Worm (Caenorhabditis elegans) whole organism, L4 larva: Measurements from ENCODE around the gene npr-28.

Experiments used
- D1046.2 ChIP-seq: fragments of 200-800 bp; sonication (Bioruptor generic); IDR thresholded peaks from 2 replicates; pipeline ENCODE4 v1.3.6; 2022; ENCODE audit warnings: missing genetic modification characterization, missing compliant biosample characterization
- F10B5.3 ChIP-seq: sonication (generic microtip); optimal IDR thresholded peaks from 2 replicates; lab custom pipeline; 2016; ENCODE audit warnings: mild to moderate bottlenecking, missing genetic modification characterization, missing compliant biosample characterization
- F37D6.2 ChIP-seq: sonication (generic microtip); optimal IDR thresholded peaks from 2 replicates; lab custom pipeline; 2016; ENCODE audit warnings: mild to moderate bottlenecking, missing genetic modification characterization, missing compliant biosample characterization
- F49E8.2 ChIP-seq: sonication (generic microtip); optimal IDR thresholded peaks from 2 replicates; lab custom pipeline; 2016; ENCODE audit warnings: missing compliant biosample characterization, mild to moderate bottlenecking, missing genetic modification characterization, borderline replicate concordance
- T20F7.1 ChIP-seq: fragments of 200-800 bp; sonication (Bioruptor generic); optimal IDR thresholded peaks from 2 replicates; lab custom pipeline; 2018; ENCODE audit warnings: mild to moderate bottlenecking, missing genetic modification characterization, missing compliant biosample characterization
- Y48G9A.11 ChIP-seq: fragments of 200-800 bp; sonication (Bioruptor generic); IDR thresholded peaks from 2 replicates; pipeline ENCODE4 v1.3.6; 2022; ENCODE audit warnings: missing genetic modification reagents, missing genetic modification characterization, missing compliant biosample characterization
- Y75B8A.6 ChIP-seq: fragments of 200-800 bp; sonication (Bioruptor generic); IDR thresholded peaks from 2 replicates; pipeline ENCODE4 v1.3.6; 2022; ENCODE audit warnings: missing genetic modification reagents, missing genetic modification characterization, missing compliant biosample characterization
- ZK337.2 ChIP-seq: fragments of 200-800 bp; sonication (Bioruptor generic); IDR thresholded peaks from 2 replicates; pipeline ENCODE4 v1.3.6; 2022; ENCODE audit warnings: missing genetic modification reagents, missing genetic modification characterization, missing compliant biosample characterization
- aha-1 ChIP-seq: fragments of 150-350 bp; peaks from one replicate; lab custom pipeline; 2014; ENCODE audit warnings: missing biosample characterization, missing genetic modification characterization
- aly-2 ChIP-seq: sonication (generic microtip); optimal IDR thresholded peaks from 2 replicates; lab custom pipeline; 2018; ENCODE audit warnings: missing biosample characterization, missing genetic modification characterization
- ama-1 ChIP-seq: fragments of 150-350 bp; optimal IDR thresholded peaks from 2 replicates; lab custom pipeline; 2014; ENCODE audit warnings: inconsistent platforms, mixed read lengths
- attf-4 ChIP-seq: sonication (generic microtip); optimal IDR thresholded peaks from 3 replicates; lab custom pipeline; 2017; ENCODE audit warnings: missing biosample characterization, missing genetic modification characterization
- ceh-20 ChIP-seq: fragments of 200-800 bp; sonication (Bioruptor generic); IDR thresholded peaks from 2 replicates; pipeline ENCODE4 v1.3.6; 2022; ENCODE audit warnings: missing genetic modification reagents, missing genetic modification characterization, missing compliant biosample characterization
- ceh-44 ChIP-seq: fragments of 200-800 bp; sonication (Bioruptor generic); IDR thresholded peaks from 2 replicates; pipeline ENCODE4 v1.3.6; 2022; ENCODE audit warnings: missing genetic modification reagents, missing genetic modification characterization, missing compliant biosample characterization
- ceh-62 ChIP-seq: sonication (generic microtip); optimal IDR thresholded peaks from 2 replicates; lab custom pipeline; 2017; ENCODE audit warnings: missing biosample characterization, missing genetic modification characterization
- cey-2 ChIP-seq: sonication (generic microtip); optimal IDR thresholded peaks from 3 replicates; lab custom pipeline; 2017; ENCODE audit warnings: missing genetic modification characterization, mild to moderate bottlenecking, missing compliant biosample characterization, antibody characterized with exemption, borderline replicate concordance; ENCODE audit not compliant: insufficient read depth
- ctbp-1 ChIP-seq: fragments of 200-800 bp; sonication (Bioruptor generic); IDR thresholded peaks from 2 replicates; pipeline ENCODE4 v1.3.6; 2022; ENCODE audit warnings: missing genetic modification reagents, missing genetic modification characterization, missing compliant biosample characterization
- daf-12 ChIP-seq: fragments of 150-350 bp; optimal IDR thresholded peaks from 2 replicates; lab custom pipeline; 2014; ENCODE audit warnings: missing biosample characterization, missing genetic modification reagents, missing genetic modification characterization
- daf-16 ChIP-seq, 3 experiments: sonication (generic microtip); optimal IDR thresholded peaks; 2 replicates each; lab custom pipeline; 2016 to 2017; ENCODE audit warnings: missing genetic modification characterization in 3 of 3, missing genetic modification reagents in 3 of 3, mild to moderate bottlenecking in 2 of 3, missing compliant biosample characterization in 2 of 3, missing biosample characterization in 1 of 3, moderate library complexity in 1 of 3
- daf-19 ChIP-seq: fragments of 200-800 bp; sonication (Bioruptor generic); conservative IDR thresholded peaks from 2 replicates; pipeline ENCODE4 v1.3.6; 2022; ENCODE audit warnings: missing genetic modification characterization, missing compliant biosample characterization
- dmd-8 ChIP-seq: fragments of 200-800 bp; sonication (Bioruptor generic); IDR thresholded peaks from 2 replicates; pipeline ENCODE4 v1.3.6; 2022; ENCODE audit warnings: missing genetic modification characterization, missing compliant biosample characterization
- dpl-1 ChIP-seq: fragments of 150-350 bp; optimal IDR thresholded peaks from 2 replicates; lab custom pipeline; 2014; ENCODE audit warnings: missing biosample characterization, missing genetic modification reagents, missing genetic modification characterization
- duxl-1 ChIP-seq: sonication (generic microtip); optimal IDR thresholded peaks from 2 replicates; lab custom pipeline; 2016; ENCODE audit warnings: mild to moderate bottlenecking, missing genetic modification characterization, moderate library complexity, missing compliant biosample characterization; ENCODE audit not compliant: poor library complexity
- egl-27 ChIP-seq: sonication (generic microtip); optimal IDR thresholded peaks from 3 replicates; lab custom pipeline; 2017; ENCODE audit warnings: missing biosample characterization, missing genetic modification reagents, missing genetic modification characterization
- fos-1 ChIP-seq: fragments of 150-350 bp; optimal IDR thresholded peaks from 2 replicates; lab custom pipeline; 2014; ENCODE audit warnings: missing biosample characterization, missing genetic modification characterization
- gei-8 ChIP-seq: fragments of 200-800 bp; sonication (Bioruptor generic); optimal IDR thresholded peaks from 2 replicates; lab custom pipeline; 2018; ENCODE audit warnings: mild to moderate bottlenecking, missing genetic modification characterization, missing compliant biosample characterization
- hlh-11 ChIP-seq: fragments of 200-800 bp; sonication (Bioruptor generic); optimal IDR thresholded peaks from 2 replicates; lab custom pipeline; 2018; ENCODE audit warnings: mild to moderate bottlenecking, missing genetic modification characterization, missing compliant biosample characterization
- hlh-30 ChIP-seq: sonication (generic microtip); optimal IDR thresholded peaks from 2 replicates; lab custom pipeline; 2017; ENCODE audit warnings: antibody characterized with exemption, mild to moderate bottlenecking, missing genetic modification characterization, missing compliant biosample characterization; ENCODE audit not compliant: insufficient read depth
- lin-29 ChIP-seq: fragments of 200-800 bp; sonication (Bioruptor generic); IDR thresholded peaks from 2 replicates; pipeline ENCODE4 v1.3.6; 2022; ENCODE audit warnings: missing genetic modification reagents, missing genetic modification characterization, missing compliant biosample characterization
- lin-38 ChIP-seq: fragments of 200-800 bp; sonication (Bioruptor generic); IDR thresholded peaks from 2 replicates; pipeline ENCODE4 v1.3.6; 2022; ENCODE audit warnings: missing genetic modification reagents, missing genetic modification characterization, missing compliant biosample characterization
- lin-39 ChIP-seq: fragments of 150-350 bp; optimal IDR thresholded peaks from 2 replicates; lab custom pipeline; 2014; ENCODE audit warnings: missing biosample characterization, missing genetic modification reagents, missing genetic modification characterization
- lir-3 ChIP-seq: sonication (generic microtip); optimal IDR thresholded peaks from 2 replicates; lab custom pipeline; 2016; ENCODE audit warnings: mild to moderate bottlenecking, missing genetic modification characterization, missing compliant biosample characterization
- mep-1 ChIP-seq: fragments of 150-350 bp; sonication (generic microtip); optimal IDR thresholded peaks from 3 replicates; lab custom pipeline; 2014; ENCODE audit warnings: missing biosample characterization, missing genetic modification characterization
- mes-2 ChIP-seq: sonication (generic microtip); optimal IDR thresholded peaks from 2 replicates; lab custom pipeline; 2016; ENCODE audit warnings: missing genotype, mild to moderate bottlenecking, missing genetic modification characterization, missing compliant biosample characterization; ENCODE audit not compliant: poor library complexity, severe bottlenecking
- nhr-102 ChIP-seq: sonication (generic microtip); optimal IDR thresholded peaks from 2 replicates; lab custom pipeline; 2016; ENCODE audit warnings: mild to moderate bottlenecking, missing genetic modification characterization, moderate library complexity, missing compliant biosample characterization
- nhr-25 ChIP-seq: sonication (generic microtip); optimal IDR thresholded peaks from 2 replicates; lab custom pipeline; 2017; ENCODE audit warnings: missing genetic modification characterization, mild to moderate bottlenecking, missing compliant biosample characterization, antibody characterized with exemption, moderate library complexity, borderline replicate concordance; ENCODE audit not compliant: insufficient read depth
- nhr-28 ChIP-seq: fragments of 150-350 bp; optimal IDR thresholded peaks from 2 replicates; lab custom pipeline; 2014; ENCODE audit warnings: missing biosample characterization, missing genetic modification characterization
- nhr-41 ChIP-seq: fragments of 200-800 bp; sonication (Bioruptor generic); IDR thresholded peaks from 2 replicates; pipeline ENCODE4 v1.3.6; 2022; ENCODE audit warnings: missing genetic modification reagents, missing genetic modification characterization, missing compliant biosample characterization
- nhr-48 ChIP-seq: sonication (generic microtip); optimal IDR thresholded peaks from 2 replicates; lab custom pipeline; 2016; ENCODE audit warnings: mild to moderate bottlenecking, missing genetic modification characterization, missing compliant biosample characterization
- nhr-76 ChIP-seq: fragments of 150-350 bp; optimal IDR thresholded peaks from 2 replicates; lab custom pipeline; 2014; ENCODE audit warnings: missing biosample characterization, missing genetic modification characterization
- php-3 ChIP-seq: fragments of 200-800 bp; sonication (Bioruptor generic); IDR thresholded peaks from 2 replicates; pipeline ENCODE4 v1.3.6; 2022; ENCODE audit warnings: missing genetic modification reagents, missing genetic modification characterization, missing compliant biosample characterization
- sdz-12 ChIP-seq: fragments of 200-800 bp; sonication (Bioruptor generic); optimal IDR thresholded peaks from 2 replicates; lab custom pipeline; 2018; ENCODE audit warnings: mild to moderate bottlenecking, missing genetic modification characterization, missing compliant biosample characterization
- snpc-1.2 ChIP-seq: fragments of 200-800 bp; sonication (Bioruptor generic); IDR thresholded peaks from 2 replicates; pipeline ENCODE4 v1.3.6; 2022; ENCODE audit warnings: missing genetic modification reagents, missing genetic modification characterization, missing compliant biosample characterization
- snpc-4 ChIP-seq: fragments of 150-350 bp; optimal IDR thresholded peaks from 2 replicates; lab custom pipeline; 2014; ENCODE audit warnings: missing biosample characterization, missing genetic modification characterization
- tra-1 ChIP-seq: fragments of 200-800 bp; sonication (Bioruptor generic); IDR thresholded peaks from 2 replicates; pipeline ENCODE4 v1.3.6; 2022; ENCODE audit warnings: missing genetic modification reagents, missing genetic modification characterization, missing compliant biosample characterization
- unc-39 ChIP-seq: sonication (generic microtip); optimal IDR thresholded peaks from 2 replicates; lab custom pipeline; 2017; ENCODE audit warnings: missing biosample characterization, missing genetic modification characterization
- unc-62 ChIP-seq, 3 experiments: fragments of 150-350 bp in 1 of 3; sonication (generic microtip); optimal IDR thresholded peaks in 2 of 3; peaks in 1 of 3; 1 replicate in 1 of 3; 2 replicates in 2 of 3; lab custom pipeline; 2014 to 2017; ENCODE audit warnings: missing biosample characterization in 3 of 3, missing genetic modification characterization in 3 of 3, missing genetic modification reagents in 3 of 3, missing genotype in 1 of 3
- zip-11 ChIP-seq: fragments of 200-800 bp; sonication (Bioruptor generic); IDR thresholded peaks from 2 replicates; pipeline ENCODE4 v1.3.6; 2022; ENCODE audit warnings: missing genetic modification characterization, missing compliant biosample characterization
- zip-2 ChIP-seq: fragments of 150-350 bp; optimal IDR thresholded peaks from 2 replicates; lab custom pipeline; 2014; ENCODE audit warnings: missing biosample characterization, missing genetic modification characterization
- ztf-7 ChIP-seq: fragments of 150-350 bp; optimal IDR thresholded peaks from 2 replicates; lab custom pipeline; 2014; ENCODE audit warnings: missing biosample characterization, missing genetic modification characterization

The npr-28 gene

ce11 chrX:8368210-8368609 is 17.3 kb upstream of the npr-28 start:
- TF ChIP-seq aha-1 (peak; percentile 99), dmd-8 (GFP tag; lab: Robert Waterston, UW) (no peak), fos-1 (tag; lab: Kevin White, UChicago) (no peak), mes-2 (tag; lab: Kevin White, UChicago) (no peak), lin-39 (tag; lab: Kevin White, UChicago) (no peak), dpl-1 (peak; percentile 59), zip-11 (GFP tag; lab: Robert Waterston, UW) (no peak), Y75B8A.6 (no peak), Y48G9A.11 (GFP tag; lab: Robert Waterston, UW) (no peak), snpc-1.2 (GFP tag; lab: Robert Waterston, UW) (no peak), ctbp-1 (GFP tag; lab: Robert Waterston, UW) (peak; percentile 63; the same call in 1 of the 2 replicates), cey-2 (tag; lab: Kevin White, UChicago) (no peak), nhr-41 (GFP tag; lab: Robert Waterston, UW) (no peak), zip-2 (tag; lab: Kevin White, UChicago) (no peak), egl-27 (tag; lab: Kevin White, UChicago) (no peak), nhr-48 (tag; lab: Kevin White, UChicago) (peak; percentile 33), F37D6.2 (tag; lab: Kevin White, UChicago) (peak; percentile 73), sdz-12 (GFP tag; lab: Kevin White, UChicago) (no peak), tra-1 (GFP tag; lab: Robert Waterston, UW) (no peak; the same call in 1 of the 2 replicates), mep-1 (tag; lab: Kevin White, UChicago) (peak; percentile 90), duxl-1 (tag; lab: Kevin White, UChicago) (no peak), ceh-44 (no peak), daf-16 (GFP tag; optimal IDR thresholded peaks at IDR 0.05; lab: Kevin White, UChicago) (peak in 1 of 2 experiments; percentile 23), daf-16 (tag; optimal IDR thresholded peaks at IDR 0.05; lab: Kevin White, UChicago) (peak; percentile 72), ceh-20 (GFP tag; lab: Robert Waterston, UW) (peak; percentile 58; the same call in 1 of the 2 replicates), nhr-76 (no peak), T20F7.1 (GFP tag; lab: Kevin White, UChicago) (no peak), unc-62 (GFP tag; optimal IDR thresholded peaks at IDR 0.05 in 1 of 2; lab: Kevin White, UChicago) (peak in 1 of 2 experiments; percentile 96), unc-62 (tag; optimal IDR thresholded peaks at IDR 0.05; lab: Kevin White, UChicago) (no peak), ZK337.2 (no peak), ztf-7 (tag; lab: Kevin White, UChicago) (peak; percentile 26), daf-19 (GFP tag; lab: Robert Waterston, UW) (no peak), lin-38 (no peak), attf-4 (no peak), aly-2 (tag; lab: Kevin White, UChicago) (no peak), ama-1 (lab: Kevin White, UChicago) (no peak), hlh-30 (tag; lab: Kevin White, UChicago) (peak; percentile 87), gei-8 (GFP tag; lab: Kevin White, UChicago) (no peak), F49E8.2 (tag; lab: Kevin White, UChicago) (no peak), D1046.2 (GFP tag; lab: Robert Waterston, UW) (no peak), php-3 (GFP tag; lab: Robert Waterston, UW) (0 out of 2 replicates have a peak, but pooled peaks have one; percentile 41), unc-39 (tag; lab: Kevin White, UChicago) (no peak), nhr-28 (tag; lab: Kevin White, UChicago) (peak; percentile 84), nhr-25 (tag; lab: Kevin White, UChicago) (peak; percentile 40), ceh-62 (tag; lab: Kevin White, UChicago) (no peak), F10B5.3 (tag; lab: Kevin White, UChicago) (no peak), snpc-4 (tag; lab: Kevin White, UChicago) (no peak), lin-29 (GFP tag; lab: Robert Waterston, UW) (no peak), hlh-11 (tag; lab: Kevin White, UChicago) (peak; percentile 89), daf-12 (no peak), nhr-102 (tag; lab: Kevin White, UChicago) (no peak), lir-3 (tag; lab: Kevin White, UChicago) (no peak)
